Fruit fly (Drosophila melanogaster): ENCODE results near the gene Rh7.
A peak's percentile ranks its signal among the peaks of the same experiment; 100 is the strongest.

Gene Rh7

dm6 chr3L:12124975-12125374, 50.3 kb downstream of the Rh7 start, which contains the start of gene yps (continued):
- peak; percentile 97 for TF ChIP-seq fd64A (GFP tag; optimal IDR thresholded peaks at IDR 0.05)
- peak; percentile 55 for TF ChIP-seq CG16815 (GFP tag; optimal IDR thresholded peaks at IDR 0.05)
- peak; percentile 85 for TF ChIP-seq Dek (tag; optimal IDR thresholded peaks at IDR 0.05)
- TF ChIP-seq Six4 (GFP tag; optimal IDR thresholded peaks at IDR 0.05): peak; percentile 90
- TF ChIP-seq CG7786 (GFP tag; optimal IDR thresholded peaks at IDR 0.05): peak; percentile 75
- peak; percentile 98 for TF ChIP-seq Meics (GFP tag; optimal IDR thresholded peaks at IDR 0.05)
- TF ChIP-seq Rx (GFP tag; IDR thresholded peaks at IDR 0.05): peak; percentile 89; the same call in 1 of the 2 replicates
- peak; percentile 26 for TF ChIP-seq pnt (GFP tag; optimal IDR thresholded peaks at IDR 0.05)
- TF ChIP-seq wek (GFP tag; optimal IDR thresholded peaks at IDR 0.05): peak; percentile 96
- no peak for TF ChIP-seq Tbp (GFP tag; optimal IDR thresholded peaks at IDR 0.05)
- peak; percentile 98 for TF ChIP-seq kni (GFP tag; optimal IDR thresholded peaks at IDR 0.05)
- peak; percentile 93 for TF ChIP-seq shn (GFP tag; optimal IDR thresholded peaks at IDR 0.05)
- TF ChIP-seq NC2α (GFP tag; optimal IDR thresholded peaks at IDR 0.05): peak; percentile 87
- TF ChIP-seq CG10979 (tag; optimal IDR thresholded peaks at IDR 0.05): peak; percentile 80
- TF ChIP-seq MTF-1 (GFP tag; optimal IDR thresholded peaks at IDR 0.05; ENCODE audit: borderline replicate concordance): peak; percentile 99
- TF ChIP-seq CG2120 (GFP tag; optimal IDR thresholded peaks at IDR 0.05): peak; percentile 74
- TF ChIP-seq ATbp (GFP tag; optimal IDR thresholded peaks at IDR 0.05): peak; percentile 96
- TF ChIP-seq Lhr (GFP tag; optimal IDR thresholded peaks at IDR 0.05): peak; percentile 89
- TF ChIP-seq ssp (GFP tag; IDR thresholded peaks at IDR 0.05): peak; percentile 75
- TF ChIP-seq D (optimal IDR thresholded peaks at IDR 0.05): no peak
- peak; percentile 89 for TF ChIP-seq D (GFP tag; optimal IDR thresholded peaks at IDR 0.05)
- peak; percentile 81 for TF ChIP-seq Oli (tag; optimal IDR thresholded peaks at IDR 0.05)
- peak; percentile 93 for TF ChIP-seq Bteb2 (GFP tag; optimal IDR thresholded peaks at IDR 0.05)
- peak; percentile 27 for TF ChIP-seq Hmx (GFP tag; optimal IDR thresholded peaks at IDR 0.05)
- peak; percentile 94 for TF ChIP-seq kah (GFP tag; optimal IDR thresholded peaks at IDR 0.05)
- peak; percentile 80 for TF ChIP-seq CG11695 (GFP tag; IDR thresholded peaks at IDR 0.05)
- TF ChIP-seq HmgZ (tag; optimal IDR thresholded peaks at IDR 0.05): peak; percentile 95
- peak; percentile 73; the same call in 2 of the 3 replicates for TF ChIP-seq z (GFP tag; IDR thresholded peaks at IDR 0.05)
- peak; percentile 89 for TF ChIP-seq BEAF-32 (GFP tag; optimal IDR thresholded peaks at IDR 0.05)
- peak; percentile 88 for TF ChIP-seq Bdp1 (GFP tag; optimal IDR thresholded peaks at IDR 0.05)
- peak; percentile 87 for TF ChIP-seq CG13123 (GFP tag; optimal IDR thresholded peaks at IDR 0.05)
- TF ChIP-seq eyg (GFP tag; optimal IDR thresholded peaks at IDR 0.05): peak; percentile 96
- peak; percentile 84 for TF ChIP-seq CG16863 (GFP tag; optimal IDR thresholded peaks at IDR 0.05)
- peak; percentile 85 for TF ChIP-seq CG10147 (GFP tag; optimal IDR thresholded peaks at IDR 0.05)
- peak; percentile 95 for TF ChIP-seq Dad (GFP tag; optimal IDR thresholded peaks at IDR 0.05)
- TF ChIP-seq trh (GFP tag; optimal IDR thresholded peaks at IDR 0.05): peak; percentile 93
- peak; percentile 90 for TF ChIP-seq sim (GFP tag; IDR thresholded peaks at IDR 0.05)
- TF ChIP-seq zfh2 (GFP tag; optimal IDR thresholded peaks at IDR 0.05): peak; percentile 81
- peak; percentile 75 for TF ChIP-seq ind (GFP tag; optimal IDR thresholded peaks at IDR 0.05)
- peak; percentile 68 for TF ChIP-seq CG8281 (tag; optimal IDR thresholded peaks at IDR 0.05)
- peak in 1 of 2 experiments; percentile 66 for TF ChIP-seq crp (GFP tag; optimal IDR thresholded peaks at IDR 0.05)
- TF ChIP-seq ara (GFP tag; IDR thresholded peaks at IDR 0.05): peak; percentile 86
- TF ChIP-seq nmo (GFP tag; optimal IDR thresholded peaks at IDR 0.05): peak; percentile 81
- TF ChIP-seq ro (GFP tag; IDR thresholded peaks at IDR 0.05): no peak
- peak; percentile 88 for TF ChIP-seq ase (GFP tag; IDR thresholded peaks at IDR 0.05)
- TF ChIP-seq CG3995 (GFP tag; optimal IDR thresholded peaks at IDR 0.05): peak; percentile 77
- TF ChIP-seq CG7963 (GFP tag; IDR thresholded peaks at IDR 0.05; ENCODE audit: partially characterized antibody): peak; percentile 75
- peak; percentile 89 for TF ChIP-seq H15 (GFP tag; IDR thresholded peaks at IDR 0.05)
- peak; percentile 78; the same call in 1 of the 2 replicates for TF ChIP-seq MBD-R2 (GFP tag; IDR thresholded peaks at IDR 0.05)
- peak; percentile 83 for TF ChIP-seq CG43689 (GFP tag; IDR thresholded peaks at IDR 0.05)
- TF ChIP-seq exex (tag; optimal IDR thresholded peaks at IDR 0.05): peak; percentile 73

All from whole organism, embryonic.